Fruit fly (Drosophila melanogaster) whole organism: ENCODE results near the gene elg1.
A peak's percentile ranks its signal among the peaks of the same experiment; 100 is the strongest.

Source experiments
- CG8478 ChIP-seq: fragments of >200 bp; optimal IDR thresholded peaks from 2 replicates; lab custom pipeline; 2018; ENCODE audit warnings: inconsistent platforms
- Dll ChIP-seq: fragments of >200 bp; optimal IDR thresholded peaks from 2 replicates; lab custom pipeline; 2017
- EcR ChIP-seq, 2 experiments: fragments of >200 bp; optimal IDR thresholded peaks; 2 replicates each; lab custom pipeline; 2017; ENCODE audit warnings: missing biosample characterization in 2 of 2, missing genetic modification characterization in 2 of 2, missing genetic modification reagents in 2 of 2
- pan ChIP-seq: fragments of >200 bp; optimal IDR thresholded peaks from 2 replicates; lab custom pipeline; 2017
- psq ChIP-seq: fragments of >200 bp; optimal IDR thresholded peaks from 2 replicates; lab custom pipeline; 2017
- usp ChIP-seq: fragments of >200 bp; optimal IDR thresholded peaks from 2 replicates; lab custom pipeline; 2017; ENCODE audit warnings: missing biosample characterization, missing genetic modification characterization, mixed read lengths

elg1 gene

DNA sequence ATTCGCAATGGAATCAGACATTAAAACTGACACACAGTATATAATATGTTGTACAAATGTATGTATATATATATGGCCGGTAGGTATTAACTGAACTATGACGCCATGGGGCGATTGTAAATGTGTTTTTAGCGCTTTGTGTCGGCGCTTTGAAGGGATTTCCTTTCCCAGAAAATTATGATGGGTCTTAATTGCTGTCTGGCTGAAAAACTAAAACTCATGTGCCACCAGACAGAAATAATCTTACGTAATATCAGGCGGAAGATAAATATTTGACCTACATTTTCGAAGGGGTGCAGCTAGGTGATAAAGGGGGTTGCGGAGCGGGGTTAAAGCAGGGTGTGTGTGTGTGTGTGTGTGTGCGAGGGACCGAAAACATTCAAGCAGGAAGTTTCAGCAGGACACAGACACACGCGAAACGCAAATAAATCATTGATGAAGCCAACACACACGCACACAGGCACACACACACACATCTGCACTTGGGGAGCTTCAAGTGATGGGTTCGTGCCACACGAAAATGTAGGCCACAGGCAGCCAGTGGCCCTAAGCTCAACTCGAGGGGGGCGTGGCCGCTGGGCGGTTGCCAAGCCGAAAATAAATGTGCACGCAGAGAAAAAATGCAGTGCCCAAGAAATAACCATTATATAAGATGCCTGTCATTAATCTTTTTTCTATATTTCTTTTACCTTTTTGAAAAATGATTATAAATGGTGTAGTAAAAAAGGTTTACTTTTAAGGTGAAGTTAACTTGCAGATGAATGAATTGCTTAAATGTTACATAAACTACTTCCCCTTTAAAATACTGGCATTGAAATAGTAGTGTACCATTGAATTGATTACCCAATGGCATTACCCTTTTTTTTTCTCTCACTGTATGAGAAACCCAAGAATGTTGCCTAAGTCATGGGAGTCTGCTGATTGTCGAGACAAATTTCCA is 25.7 kb downstream of the elg1 start:
- TF ChIP-seq psq (lab: Kevin White, UChicago) (no peak), pan (lab: Kevin White, UChicago) (no peak), CG8478 (no peak), EcR (GFP tag; optimal IDR thresholded peaks at IDR 0.05; lab: Kevin White, UChicago) (no peak), Dll (lab: Kevin White, UChicago) (no peak), usp (GFP tag; lab: Kevin White, UChicago) (no peak)

DNA sequence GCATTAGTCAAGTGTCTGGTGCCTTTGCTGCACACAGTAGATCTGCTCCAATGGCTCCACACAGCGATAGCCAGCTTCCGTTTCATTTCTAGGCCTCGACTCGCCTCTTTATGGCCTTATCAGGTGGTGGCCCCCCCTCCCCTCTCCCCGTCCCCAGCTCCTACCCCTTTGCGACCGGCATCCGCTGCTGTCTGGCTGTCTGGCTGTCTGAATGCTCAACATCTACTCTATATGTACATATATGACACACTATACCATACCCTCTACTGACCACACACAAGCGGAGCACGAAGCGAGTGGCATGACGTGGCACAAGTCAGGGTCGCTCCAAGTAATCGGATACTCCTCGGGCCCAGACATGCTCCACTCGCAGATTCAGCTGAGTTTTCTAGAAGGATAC is 26.5 kb downstream of the elg1 start:
- no peak for TF ChIP-seq pan (lab: Kevin White, UChicago)
- no peak for TF ChIP-seq CG8478
- TF ChIP-seq usp (GFP tag; lab: Kevin White, UChicago), result no peak
- no peak for TF ChIP-seq psq (lab: Kevin White, UChicago)
- TF ChIP-seq EcR (GFP tag; optimal IDR thresholded peaks at IDR 0.05; lab: Kevin White, UChicago), result no peak
- TF ChIP-seq Dll (lab: Kevin White, UChicago), result no peak

DNA sequence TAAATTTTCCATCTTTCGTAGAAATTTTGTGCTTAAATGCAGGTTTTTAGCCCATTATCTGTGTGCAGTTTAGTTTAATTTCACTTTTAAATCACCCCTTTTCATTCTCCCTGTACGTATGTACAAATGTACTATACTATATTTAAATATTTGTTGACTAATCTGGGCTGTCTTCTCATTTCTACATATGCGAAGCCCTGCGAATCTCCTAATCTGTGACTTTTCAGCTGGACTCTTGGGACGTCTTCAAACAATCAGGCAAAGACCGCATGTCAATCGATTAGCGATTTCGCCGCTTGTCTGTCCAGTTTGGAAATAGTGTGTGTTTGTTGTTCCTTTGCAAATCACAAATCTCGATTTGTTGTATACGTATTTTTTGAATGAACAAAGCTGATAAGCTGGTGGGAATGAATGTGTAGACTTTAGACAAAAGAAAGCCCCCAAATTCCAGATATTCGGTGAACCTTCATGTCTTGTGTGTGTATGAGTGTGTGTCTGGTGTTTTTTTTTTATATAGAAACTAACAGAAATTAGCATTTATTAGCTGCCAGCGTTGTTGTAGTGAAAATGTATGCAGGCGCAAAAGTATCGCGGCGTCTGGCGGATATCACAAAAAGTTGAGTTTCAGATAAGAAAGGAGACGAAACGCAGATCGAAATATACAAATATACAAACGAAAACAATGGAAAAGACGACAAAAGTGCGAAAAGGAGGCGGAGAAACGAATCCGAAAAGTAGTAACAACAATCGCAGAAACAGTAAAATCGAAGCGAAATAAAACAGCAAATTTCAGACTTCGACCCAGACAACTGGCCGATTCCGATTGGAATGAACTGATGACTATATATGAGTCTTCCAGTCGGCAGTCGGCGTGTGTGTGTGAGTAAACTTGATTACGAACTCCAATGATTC is 27.6 kb downstream of the elg1 start:
- TF ChIP-seq psq (lab: Kevin White, UChicago) (no peak), pan (lab: Kevin White, UChicago) (no peak), CG8478 (no peak), usp (GFP tag; lab: Kevin White, UChicago) (no peak), Dll (lab: Kevin White, UChicago) (no peak), EcR (GFP tag; optimal IDR thresholded peaks at IDR 0.05; lab: Kevin White, UChicago) (no peak)

DNA sequence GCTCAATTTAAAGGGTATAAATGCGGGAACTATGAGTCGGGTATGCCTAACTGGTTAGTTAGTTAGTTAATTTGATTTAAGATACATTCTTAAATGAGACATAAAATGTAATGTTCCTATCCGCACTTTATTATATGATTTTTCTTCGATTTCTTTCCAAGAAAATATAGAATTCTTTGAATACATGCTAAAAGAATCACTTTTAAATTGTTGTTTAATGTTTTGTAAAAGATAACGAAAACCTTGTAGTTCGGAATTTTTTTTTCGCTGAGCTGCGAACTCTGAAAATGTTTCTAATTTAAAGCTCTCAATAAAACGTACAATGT is 28.2 kb downstream of the elg1 start:
- no peak for TF ChIP-seq psq (lab: Kevin White, UChicago)

DNA sequence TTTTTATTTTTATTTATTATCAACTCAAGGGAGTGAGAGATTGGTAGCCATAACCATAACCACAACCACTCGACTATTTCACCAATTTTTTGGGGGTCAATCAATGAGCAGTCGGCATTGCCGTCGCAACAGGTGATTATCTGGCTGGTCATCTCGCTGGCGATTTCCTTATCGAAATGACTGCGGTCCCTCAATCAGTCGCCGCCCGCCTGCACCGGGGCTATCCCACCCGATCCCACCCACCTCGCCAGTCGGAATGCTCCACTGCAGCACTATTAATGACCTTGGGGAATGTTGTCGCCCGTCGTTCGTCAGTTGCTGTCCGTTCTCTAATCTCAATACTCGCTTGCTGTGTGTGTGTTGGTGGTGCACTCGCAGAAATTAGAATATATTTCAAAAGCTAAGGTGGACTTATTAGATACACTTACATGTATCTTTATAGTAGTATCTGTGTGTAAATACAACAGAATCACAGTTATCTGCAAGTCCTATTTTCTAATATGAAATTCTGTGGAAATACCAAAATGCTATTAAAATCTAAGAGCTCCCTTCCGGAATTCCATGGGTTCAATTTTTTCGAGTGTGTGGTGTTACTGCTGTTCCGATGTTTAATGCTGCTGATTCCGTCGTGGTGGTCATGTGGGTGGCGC is 28.7 kb downstream of the elg1 start:
- TF ChIP-seq pan (lab: Kevin White, UChicago) (no peak), Dll (lab: Kevin White, UChicago) (no peak), CG8478 (no peak), usp (GFP tag; lab: Kevin White, UChicago) (no peak)

DNA sequence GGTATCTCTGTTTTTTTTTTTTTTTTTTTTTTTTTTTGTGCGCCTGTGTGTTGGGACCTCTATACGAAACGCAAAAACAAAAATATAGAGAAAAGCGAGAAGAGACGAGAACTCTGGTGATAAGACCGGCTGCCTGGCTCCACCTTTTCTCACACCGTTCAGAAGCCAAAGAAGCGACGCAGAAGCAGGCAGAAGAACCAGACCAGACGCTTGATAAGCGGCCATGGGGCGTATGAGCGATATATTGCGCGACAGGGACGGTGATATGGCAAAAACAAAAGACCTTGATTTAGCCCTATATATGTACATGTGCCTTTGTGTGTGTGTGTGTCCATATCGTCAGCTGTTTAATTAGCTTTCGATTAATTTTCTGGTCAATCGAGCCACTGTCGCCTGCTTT is 29.3 kb downstream of the elg1 start:
- TF ChIP-seq pan (lab: Kevin White, UChicago) (no peak), EcR (GFP tag; optimal IDR thresholded peaks at IDR 0.05; lab: Kevin White, UChicago) (peak in 1 of 2 experiments; percentile 28), psq (lab: Kevin White, UChicago) (no peak)

DNA sequence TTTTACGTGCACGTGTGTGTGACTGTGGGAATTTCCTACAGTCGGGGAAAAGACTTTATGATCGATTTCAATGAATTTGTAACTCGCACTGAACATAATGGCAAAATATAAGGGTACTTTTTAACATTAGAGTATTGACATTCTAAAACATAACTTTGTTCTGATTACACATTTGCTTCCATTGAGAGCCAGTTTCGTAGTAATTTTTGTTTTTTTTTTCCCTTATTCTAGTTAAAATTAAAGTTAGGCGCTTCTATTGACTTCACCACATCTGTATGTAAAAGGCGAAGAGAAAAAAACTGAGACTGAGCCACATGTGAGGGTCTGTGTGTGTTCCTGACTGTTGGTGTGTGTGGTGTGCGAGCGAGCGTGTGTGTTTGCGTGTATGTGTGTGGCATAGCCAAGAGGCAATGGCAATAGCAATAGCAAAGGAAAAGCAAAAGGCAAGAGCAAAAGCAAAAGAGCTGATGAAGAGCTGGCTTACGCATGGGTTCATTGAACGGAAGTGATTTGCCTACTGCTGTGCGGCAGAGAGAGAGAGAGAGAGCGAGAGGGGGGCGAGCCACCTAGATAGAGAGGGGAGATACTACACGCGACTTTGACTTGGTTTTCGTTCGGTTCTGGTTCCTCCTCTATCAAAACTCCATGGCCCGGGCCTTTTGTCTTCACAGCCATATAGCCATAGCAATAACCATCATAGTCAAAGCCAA is 30.2 kb downstream of the elg1 start:
- no peak for TF ChIP-seq pan (lab: Kevin White, UChicago)
- TF ChIP-seq EcR (GFP tag; optimal IDR thresholded peaks at IDR 0.05; lab: Kevin White, UChicago), result peak in 1 of 2 experiments; percentile 98
- TF ChIP-seq psq (lab: Kevin White, UChicago), result no peak
- TF ChIP-seq usp (GFP tag; lab: Kevin White, UChicago), result no peak
- TF ChIP-seq CG8478, result no peak
- TF ChIP-seq Dll (lab: Kevin White, UChicago), result no peak

DNA sequence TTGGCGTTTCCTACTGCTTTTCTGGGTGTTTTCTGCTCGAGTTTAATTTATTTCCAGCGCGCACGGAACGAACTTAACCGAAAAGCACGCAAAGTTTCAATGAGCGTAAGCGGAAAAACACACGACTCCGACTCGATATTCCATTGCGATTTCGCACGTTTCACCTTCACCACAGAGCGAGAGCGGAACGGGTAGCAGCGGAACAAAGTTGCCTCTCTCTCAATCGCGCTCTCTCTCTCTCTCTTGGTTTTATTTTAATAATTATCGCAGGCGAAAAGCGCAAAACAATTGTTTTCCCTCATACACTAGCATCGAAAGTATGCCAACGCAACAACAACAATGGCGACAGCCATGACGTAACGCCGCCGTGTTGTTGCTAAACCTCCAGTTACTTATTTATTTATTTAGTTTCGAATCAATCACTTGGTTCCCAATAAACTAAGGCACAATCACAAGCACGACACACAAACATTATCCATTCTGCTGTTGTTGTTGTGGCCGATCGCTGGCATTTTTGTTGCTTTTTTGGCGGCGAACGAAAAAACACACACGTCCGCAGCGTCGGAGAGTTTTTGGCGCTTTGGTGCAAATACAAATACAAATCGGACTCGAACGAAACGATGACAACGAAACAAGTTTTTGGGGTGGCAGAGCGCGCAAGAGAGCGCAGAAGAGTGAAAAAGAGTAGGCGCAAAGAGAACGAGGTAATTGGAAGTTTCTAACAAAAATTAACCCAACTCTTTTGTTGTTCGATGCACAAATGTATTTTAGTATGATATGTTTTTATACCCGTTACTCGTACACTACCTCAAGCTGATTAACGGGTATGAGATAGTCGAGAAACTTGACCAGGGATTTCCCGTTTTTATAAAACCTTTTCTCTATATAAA is 32.6 kb downstream of the elg1 start, which contains the start of gene CG5151:
TSS of gene CG5151 (minus strand) at position 552 of the 890 bp plus-strand sequence.
- TF ChIP-seq CG8478, result no peak
- no peak for TF ChIP-seq usp (GFP tag; lab: Kevin White, UChicago)
- no peak for TF ChIP-seq psq (lab: Kevin White, UChicago)
- TF ChIP-seq pan (lab: Kevin White, UChicago), result no peak
- TF ChIP-seq EcR (GFP tag; optimal IDR thresholded peaks at IDR 0.05; lab: Kevin White, UChicago), result no peak
- no peak for TF ChIP-seq Dll (lab: Kevin White, UChicago)

DNA sequence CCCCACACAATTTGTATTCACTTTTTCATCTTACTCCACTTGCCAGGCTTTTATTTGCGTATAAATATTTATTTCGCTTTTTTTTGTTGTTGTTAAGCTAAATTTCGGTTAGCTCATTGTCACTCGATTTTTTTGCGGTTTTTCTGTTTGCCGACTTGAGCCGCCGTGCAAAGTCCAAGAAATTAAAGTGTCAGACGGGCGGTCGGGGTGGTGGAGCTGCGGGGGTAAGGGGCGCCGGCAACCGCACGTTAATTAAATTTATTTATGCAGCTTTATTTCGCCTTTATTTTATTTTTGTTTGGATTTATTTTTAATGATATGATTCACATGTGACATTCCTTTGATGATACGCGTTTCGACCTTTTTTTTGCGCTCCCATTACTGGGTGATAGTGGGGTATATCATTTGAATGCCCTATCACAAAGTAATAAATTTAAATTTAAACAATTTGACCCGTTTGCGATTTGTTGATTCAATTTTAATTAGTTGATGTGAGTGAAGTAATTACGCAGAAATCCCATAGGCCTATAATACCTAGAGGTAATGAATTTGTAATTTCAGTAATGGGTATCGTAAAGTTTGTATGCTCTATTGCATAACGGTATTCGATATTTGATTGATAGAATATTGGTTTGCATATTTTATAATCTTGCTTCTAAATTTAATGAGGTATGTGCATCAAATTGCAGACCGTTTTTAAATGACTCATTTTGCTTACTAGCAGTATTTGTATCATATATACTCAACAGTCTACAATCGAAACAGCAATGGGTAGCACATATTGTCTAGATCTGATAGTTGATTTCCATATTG is 33.7 kb downstream of the elg1 start:
- TF ChIP-seq Dll (lab: Kevin White, UChicago) (no peak), EcR (GFP tag; optimal IDR thresholded peaks at IDR 0.05; lab: Kevin White, UChicago) (no peak), CG8478 (no peak), pan (lab: Kevin White, UChicago) (no peak), psq (lab: Kevin White, UChicago) (no peak), usp (GFP tag; lab: Kevin White, UChicago) (no peak)
